Fruit fly (Drosophila melanogaster) whole organism, prepupa: ENCODE measurements around the gene ball.

Experiments
- Blimp-1 ChIP-seq: fragments of 200-800 bp; sonication (Bioruptor generic); optimal IDR thresholded peaks from 3 replicates; lab custom pipeline; 2017; ENCODE audit warnings: missing biosample characterization, missing genetic modification characterization, mild to moderate bottlenecking, moderate library complexity, missing genetic modification reagents
- CG10669 ChIP-seq: fragments of 200-800 bp; sonication (Bioruptor generic); optimal IDR thresholded peaks from 3 replicates; lab custom pipeline; 2018; ENCODE audit warnings: missing biosample characterization, mild to moderate bottlenecking, missing genetic modification characterization, moderate library complexity
- CG11762 ChIP-seq: fragments of 200-800 bp; sonication (Bioruptor generic); optimal IDR thresholded peaks from 3 replicates; lab custom pipeline; 2016; ENCODE audit warnings: missing biosample characterization, missing genetic modification characterization; ENCODE audit not compliant: insufficient read depth
- CG31627 ChIP-seq: fragments of 200-800 bp; sonication (Bioruptor generic); optimal IDR thresholded peaks from 3 replicates; lab custom pipeline; 2016; ENCODE audit warnings: missing biosample characterization, missing genetic modification characterization
- CG8119 ChIP-seq: fragments of 200-800 bp; sonication (Bioruptor generic); IDR thresholded peaks from 3 replicates; pipeline ENCODE4 v1.3.6; 2022; ENCODE audit warnings: missing biosample characterization, missing genetic modification characterization
- Ets96B ChIP-seq: fragments of 200-800 bp; optimal IDR thresholded peaks from 2 replicates; lab custom pipeline; 2019; ENCODE audit warnings: missing biosample characterization, mild to moderate bottlenecking, missing genetic modification characterization, moderate library complexity
- Gug ChIP-seq: fragments of 200-800 bp; sonication (Bioruptor generic); IDR thresholded peaks from 2 replicates; pipeline ENCODE4 v1.3.6; 2022; ENCODE audit warnings: missing biosample characterization, missing genetic modification characterization
- Hr39 ChIP-seq: fragments of 200-800 bp; sonication (Bioruptor generic); optimal IDR thresholded peaks from 2 replicates; lab custom pipeline; 2016; ENCODE audit warnings: missing biosample characterization, missing genetic modification characterization
- Lpt ChIP-seq: fragments of 200-800 bp; sonication (Bioruptor generic); optimal IDR thresholded peaks from 3 replicates; lab custom pipeline; 2016; ENCODE audit warnings: missing biosample characterization, missing genetic modification characterization
- Met ChIP-seq: fragments of 200-800 bp; sonication (Bioruptor generic); optimal IDR thresholded peaks from 3 replicates; lab custom pipeline; 2016; ENCODE audit warnings: missing biosample characterization, missing genetic modification characterization
- Sox102F ChIP-seq: fragments of 200-800 bp; sonication (Bioruptor generic); optimal IDR thresholded peaks from 2 replicates; lab custom pipeline; 2016; ENCODE audit warnings: missing biosample characterization, mild to moderate bottlenecking, missing genetic modification characterization
- vri ChIP-seq: fragments of 200-800 bp; sonication (Bioruptor generic); optimal IDR thresholded peaks from 3 replicates; lab custom pipeline; 2016; ENCODE audit warnings: missing biosample characterization, mild to moderate bottlenecking, missing genetic modification characterization

DNA sequence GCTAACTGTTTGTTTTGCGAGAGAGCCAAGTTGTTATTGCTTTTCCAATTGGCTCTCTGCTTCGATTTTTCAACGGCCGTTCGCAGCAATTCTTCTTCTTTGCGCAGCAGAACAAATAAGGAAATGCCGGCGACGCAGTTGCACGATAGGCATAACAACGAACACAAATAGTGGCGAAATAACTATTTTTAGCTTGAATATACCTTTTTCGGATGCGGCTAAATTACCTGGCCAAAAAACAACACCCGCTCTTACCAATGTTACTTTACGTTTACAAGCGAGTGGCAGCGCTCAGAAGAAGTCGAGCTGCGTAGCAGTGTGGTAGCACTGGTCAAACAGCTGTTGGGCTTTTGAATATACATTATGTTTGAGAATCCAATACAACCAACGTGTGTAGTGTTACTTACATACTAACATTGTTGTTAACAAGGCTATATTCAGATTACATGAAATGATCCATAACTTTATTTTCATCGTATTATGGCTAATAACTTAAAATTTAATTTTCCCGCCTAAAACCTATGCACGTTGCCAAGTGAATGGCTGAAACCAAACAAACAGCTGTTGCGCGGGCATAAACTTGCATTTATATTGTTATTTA lies 3.7 kb downstream of the ball start, which contains the start of the genes Lerp and IntS12:
- TF ChIP-seq Blimp-1 (GFP tag; lab: Kevin White, UChicago) (no peak), CG11762 (GFP tag; lab: Kevin White, UChicago) (no peak), CG8119 (GFP tag; lab: Robert Waterston, UW) (no peak), Sox102F (no peak), CG10669 (GFP tag; lab: Kevin White, UChicago) (no peak), Met (GFP tag; lab: Kevin White, UChicago) (no peak), CG31627 (GFP tag; lab: Kevin White, UChicago) (no peak), Hr39 (GFP tag; lab: Kevin White, UChicago) (no peak), Gug (GFP tag; lab: Robert Waterston, UW) (no peak), Lpt (GFP tag; lab: Kevin White, UChicago) (no peak), vri (GFP tag; lab: Kevin White, UChicago) (no peak), Ets96B (tag; lab: Kevin White, UChicago) (no peak)
